Fruit fly (Drosophila melanogaster) whole organism, wandering third instar larva: ENCODE data around the gene CG7298.

ENCODE experiments used
- Hnf4 ChIP-seq: fragments of 200-800 bp; sonication (Bioruptor generic); optimal IDR thresholded peaks from 2 replicates; lab custom pipeline; 2016; ENCODE audit warnings: missing biosample characterization, mild to moderate bottlenecking, missing genetic modification characterization
- Mio ChIP-seq: sonication (Bioruptor generic); optimal IDR thresholded peaks from 2 replicates; lab custom pipeline; 2016; ENCODE audit warnings: missing biosample characterization, missing genetic modification characterization
- br ChIP-seq: fragments of 200-800 bp; sonication (Bioruptor generic); optimal IDR thresholded peaks from 2 replicates; lab custom pipeline; 2016; ENCODE audit warnings: missing biosample characterization, missing genetic modification characterization
- fru ChIP-seq: fragments of 200-800 bp; sonication (Bioruptor generic); optimal IDR thresholded peaks from 3 replicates; lab custom pipeline; 2016; ENCODE audit warnings: missing biosample characterization, mild to moderate bottlenecking, missing genetic modification characterization
- rgr ChIP-seq: fragments of 200-800 bp; sonication (Bioruptor generic); optimal IDR thresholded peaks from 3 replicates; lab custom pipeline; 2016; ENCODE audit warnings: missing biosample characterization, mild to moderate bottlenecking, missing genetic modification characterization

DNA sequence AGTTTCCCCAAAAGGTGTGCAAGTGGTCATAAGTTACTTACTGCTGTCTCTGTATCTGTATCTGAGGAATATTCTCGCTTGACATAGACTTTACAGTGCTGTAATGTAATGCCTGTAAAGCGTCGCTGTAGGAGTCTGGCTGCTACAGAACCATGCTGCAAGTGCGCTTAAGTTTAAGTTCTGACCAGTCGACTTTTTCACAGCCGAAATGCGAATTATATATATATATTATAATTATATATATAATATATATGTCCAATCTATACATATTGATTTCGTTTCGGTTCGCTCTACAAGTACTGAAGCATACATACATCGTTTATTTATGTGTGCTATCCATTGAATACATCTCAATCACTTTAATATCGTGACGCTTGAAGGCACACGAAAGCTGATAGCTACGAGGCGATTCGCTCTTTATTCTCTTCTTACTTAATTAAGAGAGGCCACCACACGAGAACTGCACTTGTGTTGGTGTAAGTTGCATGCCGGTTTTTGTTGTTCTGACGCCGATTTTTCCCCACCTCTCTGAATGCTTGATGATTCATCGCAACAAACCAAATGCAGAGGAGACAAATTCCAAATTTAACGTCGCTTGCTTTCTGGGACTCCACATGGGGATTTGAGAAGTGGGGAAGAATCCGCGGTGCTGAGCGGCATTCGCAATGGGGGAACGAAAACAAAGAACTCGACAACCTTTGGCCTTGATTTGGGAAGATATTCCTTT is 17.0 kb downstream of the CG7298 start:
- TF ChIP-seq fru (GFP tag; lab: Kevin White, UChicago): peak; percentile 3
- TF ChIP-seq Mio (GFP tag; lab: Kevin White, UChicago): no peak
- TF ChIP-seq Hnf4: no peak
- no peak for TF ChIP-seq br (GFP tag; lab: Kevin White, UChicago)
- TF ChIP-seq rgr (GFP tag; lab: Kevin White, UChicago): peak; percentile 16
